Worm (Caenorhabditis elegans): Measurements from ENCODE around the gene C44B7.5.

The C44B7.5 gene

ce11 chrII:6876957-6877356, 4.6 kb upstream of the C44B7.5 start, which contains the start of gene slc-36.5:
TSS of gene slc-36.5 (minus strand) at chrII:6877057.
- no peak for TF ChIP-seq elt-3 (tag; optimal IDR thresholded peaks at IDR 0.05)
- no peak for TF ChIP-seq nhr-11 (tag; optimal IDR thresholded peaks at IDR 0.05)
- TF ChIP-seq F13H6.1 (tag; optimal IDR thresholded peaks at IDR 0.05), result no peak
- TF ChIP-seq gmeb-1 (tag; optimal IDR thresholded peaks at IDR 0.05), result no peak
- TF ChIP-seq lin-11 (tag; optimal IDR thresholded peaks at IDR 0.05), result no peak
- TF ChIP-seq nhr-25 (tag; optimal IDR thresholded peaks at IDR 0.05), result no peak
- TF ChIP-seq sem-4 (tag; optimal IDR thresholded peaks at IDR 0.05), result no peak
- TF ChIP-seq R02D3.7 (tag; optimal IDR thresholded peaks at IDR 0.05), result no peak
- TF ChIP-seq mdl-1 (tag; optimal IDR thresholded peaks at IDR 0.05), result no peak
- TF ChIP-seq snpc-4 (tag; optimal IDR thresholded peaks at IDR 0.05), result no peak
- no peak for TF ChIP-seq dmd-4 (tag; optimal IDR thresholded peaks at IDR 0.05)
- no peak for TF ChIP-seq nhr-237 (tag; optimal IDR thresholded peaks at IDR 0.05)
- no peak for TF ChIP-seq Y55F3AM.14 (GFP tag; optimal IDR thresholded peaks at IDR 0.05)
- no peak for TF ChIP-seq ztf-4 (tag; optimal IDR thresholded peaks at IDR 0.05)
- TF ChIP-seq nhr-77 (tag; optimal IDR thresholded peaks at IDR 0.05), result no peak
- no peak for TF ChIP-seq ZK546.5 (tag; optimal IDR thresholded peaks at IDR 0.05)

- no peak for TF ChIP-seq skn-1 (tag; optimal IDR thresholded peaks at IDR 0.05)
- TF ChIP-seq F13H6.1 (tag; optimal IDR thresholded peaks at IDR 0.05), result no peak
- no peak for TF ChIP-seq unc-55 (GFP tag; optimal IDR thresholded peaks at IDR 0.05)
- no peak for TF ChIP-seq aly-2 (tag; optimal IDR thresholded peaks at IDR 0.05)
- TF ChIP-seq ceh-82 (tag; optimal IDR thresholded peaks at IDR 0.05), result no peak
- TF ChIP-seq Y55F3AM.14 (GFP tag; optimal IDR thresholded peaks at IDR 0.05), result no peak
- TF ChIP-seq lsy-2 (tag; optimal IDR thresholded peaks at IDR 0.05), result peak in 1 of 2 experiments; percentile 15
- TF ChIP-seq lin-13 (GFP tag; optimal IDR thresholded peaks at IDR 0.05), result no peak
- peak; percentile 92 for TF ChIP-seq crh-2 (tag; optimal IDR thresholded peaks at IDR 0.05)
- TF ChIP-seq ztf-11 (tag; optimal IDR thresholded peaks at IDR 0.05), result no peak
Observed at ce11 chrII:6870803-6871202, 1.6 kb downstream of the C44B7.5 start, which contains the start of gene clhm-1. TSS of gene clhm-1 (minus strand) at chrII:6871009.

DNA sequence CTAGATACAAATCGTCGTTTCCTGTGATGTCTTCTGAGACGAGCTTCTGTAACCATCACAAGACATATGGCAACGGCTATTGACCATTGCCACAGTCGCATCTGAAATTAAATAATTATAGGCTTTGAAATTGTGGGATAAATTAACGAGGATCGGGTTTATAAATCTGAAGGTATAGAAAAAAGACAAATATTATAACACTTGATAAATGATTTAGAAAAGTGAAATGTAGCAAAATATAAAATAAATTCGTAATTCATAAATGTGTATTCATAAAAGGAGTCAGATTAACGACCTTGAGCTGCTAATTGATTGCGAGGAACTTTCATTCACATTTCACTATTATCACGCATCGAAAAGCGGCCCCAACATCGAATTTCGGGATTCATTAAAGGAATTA, 8.7 kb downstream of the C44B7.5 start, which contains the start of gene aff-1:
TSS of gene aff-1 (minus strand) at position 101 of the 400 bp plus-strand sequence.
- no peak for TF ChIP-seq unc-39 (tag; optimal IDR thresholded peaks at IDR 0.05)
- TF ChIP-seq mbf-1 (tag; optimal IDR thresholded peaks at IDR 0.05), result no peak
- TF ChIP-seq ama-1 (optimal IDR thresholded peaks at IDR 0.05), result no peak
- no peak for TF ChIP-seq nhr-237 (tag; optimal IDR thresholded peaks at IDR 0.05)
- no peak for TF ChIP-seq ztf-4 (tag; optimal IDR thresholded peaks at IDR 0.05)
- TF ChIP-seq ztf-1 (GFP tag; conservative IDR thresholded peaks at IDR 0.05), result no peak
- no peak for TF ChIP-seq dmd-4 (tag; optimal IDR thresholded peaks at IDR 0.05)
- no peak for TF ChIP-seq gmeb-1 (tag; optimal IDR thresholded peaks at IDR 0.05)
- no peak for TF ChIP-seq crh-2 (tag; optimal IDR thresholded peaks at IDR 0.05)
- TF ChIP-seq nhr-10 (tag; optimal IDR thresholded peaks at IDR 0.05), result no peak
- TF ChIP-seq ceh-16 (tag; optimal IDR thresholded peaks at IDR 0.05), result no peak
- no peak for TF ChIP-seq mab-5 (tag; optimal IDR thresholded peaks at IDR 0.05)
- no peak for TF ChIP-seq R02D3.7 (tag; optimal IDR thresholded peaks at IDR 0.05)
- no peak for TF ChIP-seq unc-55 (GFP tag; optimal IDR thresholded peaks at IDR 0.05)
- no peak for TF ChIP-seq nhr-25 (tag; optimal IDR thresholded peaks at IDR 0.05)
- no peak for TF ChIP-seq nhr-21 (tag; optimal IDR thresholded peaks at IDR 0.05)
- no peak for TF ChIP-seq blmp-1 (tag; optimal IDR thresholded peaks at IDR 0.05; ENCODE audit: insufficient read depth)
- TF ChIP-seq snpc-4 (tag; optimal IDR thresholded peaks at IDR 0.05), result no peak

ce11 chrII:6860043-6860442, 12.3 kb downstream of the C44B7.5 start:
- no peak for TF ChIP-seq sma-9 (GFP tag; optimal IDR thresholded peaks at IDR 0.05)
- TF ChIP-seq sma-9 (tag; optimal IDR thresholded peaks at IDR 0.05), result no peak
- TF ChIP-seq lin-11 (tag; optimal IDR thresholded peaks at IDR 0.05), result no peak
- TF ChIP-seq nhr-10 (tag; optimal IDR thresholded peaks at IDR 0.05), result no peak
- TF ChIP-seq elt-1 (tag; optimal IDR thresholded peaks at IDR 0.05), result no peak
- no peak for TF ChIP-seq mdl-1 (tag; optimal IDR thresholded peaks at IDR 0.05)
- TF ChIP-seq blmp-1 (tag; optimal IDR thresholded peaks at IDR 0.05; ENCODE audit: insufficient read depth), result no peak
- no peak for TF ChIP-seq nhr-25 (tag; optimal IDR thresholded peaks at IDR 0.05)
- no peak for TF ChIP-seq crh-2 (tag; optimal IDR thresholded peaks at IDR 0.05)
- no peak for TF ChIP-seq elt-3 (tag; optimal IDR thresholded peaks at IDR 0.05)
- no peak for TF ChIP-seq nhr-6 (tag; optimal IDR thresholded peaks at IDR 0.05)
- TF ChIP-seq ama-1 (optimal IDR thresholded peaks at IDR 0.05), result no peak
- TF ChIP-seq nhr-237 (tag; optimal IDR thresholded peaks at IDR 0.05), result no peak
- no peak for TF ChIP-seq R02D3.7 (tag; optimal IDR thresholded peaks at IDR 0.05)
- no peak for TF ChIP-seq mab-5 (tag; optimal IDR thresholded peaks at IDR 0.05)
- no peak for TF ChIP-seq unc-39 (tag; optimal IDR thresholded peaks at IDR 0.05)
- TF ChIP-seq ztf-1 (GFP tag; conservative IDR thresholded peaks at IDR 0.05), result no peak
- TF ChIP-seq snpc-4 (tag; optimal IDR thresholded peaks at IDR 0.05), result no peak
- TF ChIP-seq ztf-11 (tag; optimal IDR thresholded peaks at IDR 0.05), result no peak
- no peak for TF ChIP-seq peb-1 (tag; optimal IDR thresholded peaks at IDR 0.05)
- TF ChIP-seq mbf-1 (tag; optimal IDR thresholded peaks at IDR 0.05), result no peak
